Fruit fly (Drosophila melanogaster): ENCODE data around the gene CG3556.

Gene CG3556

DNA sequence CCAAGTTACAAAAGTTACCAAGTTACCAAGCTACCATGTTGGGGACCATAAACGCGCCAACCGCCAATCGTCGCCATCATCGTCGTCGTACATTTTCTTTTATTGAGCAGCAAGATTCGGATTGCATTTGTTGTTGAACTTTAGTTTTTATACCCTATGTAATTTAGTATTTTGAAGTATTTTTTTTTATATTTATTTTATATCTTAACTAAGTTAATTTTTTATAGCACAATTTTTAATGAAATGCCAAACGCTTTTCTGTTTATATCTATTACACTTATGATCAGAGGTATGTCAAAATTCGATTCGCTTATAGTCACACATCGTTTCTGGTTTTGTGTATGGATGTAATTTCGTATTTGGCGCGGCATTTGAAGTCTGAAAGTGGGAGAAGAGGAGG lies 52.4 kb downstream of the CG3556 start (continued):
- no peak for TF ChIP-seq vri (GFP tag; optimal IDR thresholded peaks at IDR 0.05)
- peak; percentile 57 for TF ChIP-seq Eip78C (GFP tag)
- no peak for TF ChIP-seq svp (GFP tag)
- TF ChIP-seq CG16779 (tag; optimal IDR thresholded peaks at IDR 0.05): no peak
- TF ChIP-seq spab (GFP tag; optimal IDR thresholded peaks at IDR 0.05): no peak
- TF ChIP-seq ss (GFP tag; optimal IDR thresholded peaks at IDR 0.05): no peak
- TF ChIP-seq CG15336 (GFP tag; IDR thresholded peaks at IDR 0.05): peak; percentile 74
- TF ChIP-seq salr (GFP tag; optimal IDR thresholded peaks at IDR 0.05): no peak
- TF ChIP-seq achi (GFP tag; optimal IDR thresholded peaks at IDR 0.05): no peak
- TF ChIP-seq Sox15 (GFP tag; optimal IDR thresholded peaks at IDR 0.05): no peak
- no peak for TF ChIP-seq CG10631 (GFP tag; optimal IDR thresholded peaks at IDR 0.05)
- no peak for TF ChIP-seq Hr38 (GFP tag; optimal IDR thresholded peaks at IDR 0.05)
- no peak for TF ChIP-seq CG6276 (GFP tag; optimal IDR thresholded peaks at IDR 0.05)

All from whole organism, prepupa.